Fruit fly (Drosophila melanogaster): ENCODE results near the gene Gr23a.

- TF ChIP-seq Sin3A (optimal IDR thresholded peaks at IDR 0.05), result no peak
- no peak for TF ChIP-seq psq (optimal IDR thresholded peaks at IDR 0.05)
These were observed at the start of gene Gr23a for dm6 chr2L:2669523-2669922.

All from Kc167 (cell line).